Fruit fly (Drosophila melanogaster) whole organism, embryonic: Measurements from ENCODE around the gene Fatp1.

Experiments
- ATbp ChIP-seq: fragments of 200-800 bp; sonication (Bioruptor generic); optimal IDR thresholded peaks from 2 replicates; lab custom pipeline; 2017; ENCODE audit warnings: missing biosample characterization, mild to moderate bottlenecking, missing genetic modification characterization, missing genetic modification reagents
- Ada2b ChIP-seq: fragments of 200-800 bp; sonication (Bioruptor generic); IDR thresholded peaks from 2 replicates; pipeline ENCODE4 v1.3.6; 2022; ENCODE audit warnings: missing biosample characterization, missing genetic modification characterization
- CG10147 ChIP-seq: fragments of 200-800 bp; sonication (Bioruptor generic); optimal IDR thresholded peaks from 2 replicates; lab custom pipeline; 2019; ENCODE audit warnings: missing biosample characterization, mild to moderate bottlenecking, missing genetic modification characterization, moderate library complexity
- CG10366 ChIP-seq: fragments of 200-800 bp; sonication (Bioruptor generic); IDR thresholded peaks from 2 replicates; pipeline ENCODE4 v1.3.6; 2022; ENCODE audit warnings: missing biosample characterization, missing genetic modification characterization
- CG11504 ChIP-seq: fragments of 200-800 bp; sonication (Bioruptor generic); optimal IDR thresholded peaks from 3 replicates; lab custom pipeline; 2019; ENCODE audit warnings: missing biosample characterization, mild to moderate bottlenecking, missing genetic modification characterization, moderate library complexity
- CG14014 ChIP-seq: fragments of 200-800 bp; sonication (Bioruptor generic); IDR thresholded peaks from 2 replicates; pipeline ENCODE4 v1.3.6; 2022; ENCODE audit warnings: missing biosample characterization, missing genetic modification characterization
- CG15269 ChIP-seq: fragments of 200-800 bp; sonication (Bioruptor generic); optimal IDR thresholded peaks from 2 replicates; lab custom pipeline; 2018; ENCODE audit warnings: missing biosample characterization, mild to moderate bottlenecking, missing genetic modification characterization, moderate library complexity
- CG1529 ChIP-seq: fragments of 200-800 bp; sonication (Bioruptor generic); optimal IDR thresholded peaks from 3 replicates; lab custom pipeline; 2018; ENCODE audit warnings: missing biosample characterization, missing genetic modification characterization
- CG15696 ChIP-seq: fragments of 200-800 bp; sonication (Bioruptor generic); optimal IDR thresholded peaks from 2 replicates; lab custom pipeline; 2019; ENCODE audit warnings: missing biosample characterization, mild to moderate bottlenecking, missing genetic modification characterization, moderate library complexity
- CG1602 ChIP-seq: fragments of 200-800 bp; sonication (Bioruptor generic); optimal IDR thresholded peaks from 3 replicates; lab custom pipeline; 2016; ENCODE audit warnings: missing biosample characterization, missing genetic modification characterization
- CG17328 ChIP-seq: fragments of 200-800 bp; sonication (Bioruptor generic); IDR thresholded peaks from 2 replicates; pipeline ENCODE4 v1.3.6; 2022; ENCODE audit warnings: missing biosample characterization, missing genetic modification characterization
- CG18011 ChIP-seq: fragments of 200-800 bp; sonication (Bioruptor generic); optimal IDR thresholded peaks from 2 replicates; lab custom pipeline; 2017; ENCODE audit warnings: missing biosample characterization, missing genetic modification characterization, mild to moderate bottlenecking, moderate library complexity, missing genotype
- CG2120 ChIP-seq: fragments of 200-800 bp; sonication (Bioruptor generic); optimal IDR thresholded peaks from 3 replicates; lab custom pipeline; 2016; ENCODE audit warnings: missing biosample characterization, missing genetic modification characterization
- CG4328 ChIP-seq: fragments of 200-800 bp; sonication (Bioruptor generic); optimal IDR thresholded peaks from 3 replicates; lab custom pipeline; 2017; ENCODE audit warnings: missing biosample characterization, missing genetic modification reagents, missing genetic modification characterization
- CG4617 ChIP-seq: fragments of 200-800 bp; sonication (Bioruptor generic); optimal IDR thresholded peaks from 3 replicates; lab custom pipeline; 2016; ENCODE audit warnings: missing biosample characterization, missing genetic modification characterization, borderline replicate concordance
- CG4730 ChIP-seq: fragments of 200-800 bp; sonication (Bioruptor generic); IDR thresholded peaks from 2 replicates; pipeline ENCODE4 v1.3.6; 2022; ENCODE audit warnings: missing biosample characterization, missing genetic modification characterization
- CG6813 ChIP-seq: fragments of 200-800 bp; sonication (Bioruptor generic); optimal IDR thresholded peaks from 2 replicates; lab custom pipeline; 2017; ENCODE audit warnings: missing biosample characterization, missing genetic modification characterization, mild to moderate bottlenecking, moderate library complexity, missing genetic modification reagents
- CG7745 ChIP-seq: fragments of 200-800 bp; sonication (Bioruptor generic); optimal IDR thresholded peaks from 2 replicates; lab custom pipeline; 2018; ENCODE audit warnings: missing biosample characterization, mild to moderate bottlenecking, missing genetic modification characterization, moderate library complexity
- CG9215 ChIP-seq: fragments of 200-800 bp; sonication (Bioruptor generic); IDR thresholded peaks from 2 replicates; pipeline ENCODE4 v1.3.6; 2022; ENCODE audit warnings: missing biosample characterization, missing genetic modification characterization
- CG9609 ChIP-seq: fragments of 200-800 bp; sonication (Bioruptor generic); optimal IDR thresholded peaks from 3 replicates; lab custom pipeline; 2016; ENCODE audit warnings: missing biosample characterization, missing genetic modification characterization
- MESR4 ChIP-seq: fragments of 200-800 bp; sonication (Bioruptor generic); optimal IDR thresholded peaks from 2 replicates; lab custom pipeline; 2018; ENCODE audit warnings: missing biosample characterization, mild to moderate bottlenecking, missing genetic modification characterization, moderate library complexity
- Nf-YA ChIP-seq: fragments of 200-800 bp; sonication (Bioruptor generic); IDR thresholded peaks from 2 replicates; pipeline ENCODE4 v1.3.6; 2022; ENCODE audit warnings: missing biosample characterization, missing genetic modification characterization
- Spps ChIP-seq: fragments of 200-800 bp; sonication (Bioruptor generic); optimal IDR thresholded peaks from 2 replicates; lab custom pipeline; 2018; ENCODE audit warnings: missing biosample characterization, mild to moderate bottlenecking, missing genetic modification characterization
- abd-A ChIP-seq: fragments of 200-800 bp; sonication (Bioruptor generic); optimal IDR thresholded peaks from 3 replicates; lab custom pipeline; 2019; ENCODE audit warnings: missing biosample characterization, mild to moderate bottlenecking, missing genetic modification characterization, moderate library complexity
- ap ChIP-seq: fragments of 200-800 bp; sonication (Bioruptor generic); IDR thresholded peaks from 2 replicates; pipeline ENCODE4 v1.3.6; 2022; ENCODE audit warnings: missing biosample characterization, missing genetic modification characterization
- ara ChIP-seq: fragments of 200-800 bp; sonication (Bioruptor generic); IDR thresholded peaks from 2 replicates; pipeline ENCODE4 v1.3.6; 2022; ENCODE audit warnings: missing biosample characterization, missing genetic modification characterization
- az2 ChIP-seq: fragments of 200-800 bp; sonication (Bioruptor generic); optimal IDR thresholded peaks from 3 replicates; lab custom pipeline; 2016; ENCODE audit warnings: missing biosample characterization, missing genetic modification characterization
- bbx ChIP-seq: fragments of 200-800 bp; sonication (Bioruptor generic); IDR thresholded peaks from 2 replicates; pipeline ENCODE4 v1.3.6; 2022; ENCODE audit warnings: missing biosample characterization, missing genetic modification characterization; ENCODE audit not compliant: partially characterized antibody
- bigmax ChIP-seq: fragments of 200-800 bp; sonication (Bioruptor generic); optimal IDR thresholded peaks from 2 replicates; lab custom pipeline; 2018; ENCODE audit warnings: missing biosample characterization, mild to moderate bottlenecking, missing genetic modification characterization
- bowl ChIP-seq: fragments of 200-800 bp; sonication (Bioruptor generic); IDR thresholded peaks from 2 replicates; pipeline ENCODE4 v1.3.6; 2022; ENCODE audit warnings: missing biosample characterization, missing genetic modification characterization
- caup ChIP-seq: fragments of 200-800 bp; sonication (Bioruptor generic); optimal IDR thresholded peaks from 3 replicates; lab custom pipeline; 2017; ENCODE audit warnings: missing biosample characterization, mild to moderate bottlenecking, missing genetic modification characterization, moderate library complexity; ENCODE audit not compliant: severe bottlenecking
- crc ChIP-seq: fragments of 200-800 bp; sonication (Bioruptor generic); optimal IDR thresholded peaks from 2 replicates; lab custom pipeline; 2016; ENCODE audit warnings: missing biosample characterization, missing genetic modification characterization
- esg ChIP-seq: fragments of 200-800 bp; sonication (Bioruptor generic); conservative IDR thresholded peaks from 2 replicates; pipeline ENCODE4 v1.3.6; 2022; ENCODE audit warnings: missing biosample characterization, missing genetic modification characterization
- eyg ChIP-seq: fragments of 200-800 bp; sonication (Bioruptor generic); optimal IDR thresholded peaks from 3 replicates; lab custom pipeline; 2016; ENCODE audit warnings: missing biosample characterization, missing genetic modification characterization
- fd102C ChIP-seq: fragments of 200-800 bp; sonication (Bioruptor generic); optimal IDR thresholded peaks from 2 replicates; lab custom pipeline; 2018; ENCODE audit warnings: missing biosample characterization, mild to moderate bottlenecking, missing genetic modification characterization, moderate library complexity
- ftz-f1 ChIP-seq: fragments of 200-800 bp; sonication (Bioruptor generic); optimal IDR thresholded peaks from 2 replicates; lab custom pipeline; 2016; ENCODE audit warnings: missing biosample characterization, missing genetic modification characterization
- gfzf ChIP-seq: fragments of 200-800 bp; sonication (Bioruptor generic); optimal IDR thresholded peaks from 2 replicates; lab custom pipeline; 2016; ENCODE audit warnings: missing biosample characterization, mild to moderate bottlenecking, missing genetic modification characterization, moderate library complexity
- luna ChIP-seq: fragments of 200-800 bp; sonication (Bioruptor generic); optimal IDR thresholded peaks from 2 replicates; lab custom pipeline; 2016; ENCODE audit warnings: missing biosample characterization, missing genetic modification characterization
- org-1 ChIP-seq: fragments of 200-800 bp; sonication (Bioruptor generic); optimal IDR thresholded peaks from 2 replicates; lab custom pipeline; 2017; ENCODE audit warnings: missing biosample characterization, missing genetic modification characterization
- salm ChIP-seq: fragments of 200-800 bp; sonication (Bioruptor generic); optimal IDR thresholded peaks from 2 replicates; lab custom pipeline; 2018; ENCODE audit warnings: missing biosample characterization, mild to moderate bottlenecking, missing genetic modification characterization
- sens-2 ChIP-seq: fragments of 200-800 bp; sonication (Bioruptor generic); IDR thresholded peaks from 2 replicates; pipeline ENCODE4 v1.3.6; 2022; ENCODE audit warnings: missing biosample characterization, missing genetic modification characterization
- shn ChIP-seq: fragments of 200-800 bp; sonication (Bioruptor generic); optimal IDR thresholded peaks from 3 replicates; lab custom pipeline; 2016; ENCODE audit warnings: missing biosample characterization, missing genetic modification characterization
- tap ChIP-seq: fragments of 200-800 bp; optimal IDR thresholded peaks from 3 replicates; lab custom pipeline; 2019; ENCODE audit warnings: missing biosample characterization, mild to moderate bottlenecking, missing genetic modification characterization, moderate library complexity
- tin ChIP-seq: fragments of 200-800 bp; sonication (Bioruptor generic); optimal IDR thresholded peaks from 3 replicates; lab custom pipeline; 2016; ENCODE audit warnings: missing biosample characterization, missing genetic modification characterization
- tio ChIP-seq: fragments of 200-800 bp; sonication (Bioruptor generic); optimal IDR thresholded peaks from 2 replicates; lab custom pipeline; 2017; ENCODE audit warnings: missing biosample characterization, missing genetic modification characterization, inconsistent platforms
- tll ChIP-seq, 2 experiments: fragments of 200-800 bp in 1 of 2; fragments of >200 bp in 1 of 2; sonication (Bioruptor generic) in 1 of 2; optimal IDR thresholded peaks; 2 replicates each; lab custom pipeline; 2017 to 2019; ENCODE audit warnings: missing biosample characterization in 2 of 2, missing genetic modification characterization in 2 of 2, mild to moderate bottlenecking in 1 of 2, moderate library complexity in 1 of 2
- toy ChIP-seq: fragments of 200-800 bp; sonication (Bioruptor generic); IDR thresholded peaks from 2 replicates; pipeline ENCODE4 v1.3.6; 2022; ENCODE audit warnings: missing biosample characterization, missing genetic modification characterization
- trh ChIP-seq: fragments of 200-800 bp; sonication (Bioruptor generic); optimal IDR thresholded peaks from 2 replicates; lab custom pipeline; 2016; ENCODE audit warnings: missing biosample characterization, missing genetic modification characterization
- z ChIP-seq: fragments of 200-800 bp; sonication (Bioruptor generic); IDR thresholded peaks from 3 replicates; pipeline ENCODE4 v1.3.6; 2022; ENCODE audit warnings: missing biosample characterization, missing genetic modification characterization
- zfh2 ChIP-seq: fragments of 200-800 bp; sonication (Bioruptor generic); optimal IDR thresholded peaks from 2 replicates; lab custom pipeline; 2016; ENCODE audit warnings: missing biosample characterization, missing genetic modification characterization

Fatp1 gene

dm6 chr2L:10488484-10489223, 28.4 kb downstream of the Fatp1 start, which contains the start of the genes Cog4 and CG6144 (continued):
- TF ChIP-seq tin (GFP tag; lab: Kevin White, UChicago) (peak; percentile 2), trh (GFP tag; lab: Kevin White, UChicago) (no peak), CG4617 (GFP tag; lab: Kevin White, UChicago) (peak; percentile 55), salm (no peak), caup (GFP tag; lab: Kevin White, UChicago) (no peak), az2 (GFP tag; lab: Kevin White, UChicago) (peak; percentile 9), ap (0 out of 2 replicates have a peak, but pooled peaks have one; percentile 5), Ada2b (GFP tag; lab: Robert Waterston, UW) (peak; percentile 43; the same call in 1 of the 2 replicates), esg (0 out of 2 replicates have a peak, but pooled peaks have one; percentile 7), bowl (GFP tag; lab: Robert Waterston, UW) (no peak), abd-A (tag; lab: Kevin White, UChicago) (no peak), tio (GFP tag; lab: Kevin White, UChicago) (no peak), CG6813 (no peak), CG14014 (GFP tag; lab: Robert Waterston, UW) (peak; percentile 72), CG9609 (GFP tag; lab: Kevin White, UChicago) (no peak), CG10147 (GFP tag; lab: Kevin White, UChicago) (no peak), CG2120 (GFP tag; lab: Kevin White, UChicago) (peak; percentile 54), org-1 (no peak), CG18011 (GFP tag; lab: Kevin White, UChicago) (no peak), CG1529 (GFP tag; lab: Kevin White, UChicago) (no peak), Nf-YA (no peak), bbx (peak; percentile 75), sens-2 (no peak), luna (GFP tag; lab: Kevin White, UChicago) (no peak), toy (GFP tag; lab: Robert Waterston, UW) (no peak), CG10366 (peak; percentile 13; the same call in 1 of the 2 replicates), ara (GFP tag; lab: Robert Waterston, UW) (no peak), tll (GFP tag; optimal IDR thresholded peaks at IDR 0.05; lab: Kevin White, UChicago) (peak in 1 of 2 experiments; percentile 78), ftz-f1 (GFP tag; lab: Kevin White, UChicago) (no peak), CG4730 (GFP tag; lab: Robert Waterston, UW) (no peak), Spps (tag; lab: Kevin White, UChicago) (no peak), shn (GFP tag; lab: Kevin White, UChicago) (no peak), fd102C (GFP tag; lab: Kevin White, UChicago) (no peak), ATbp (no peak), CG1602 (GFP tag; lab: Kevin White, UChicago) (no peak), z (GFP tag; lab: Robert Waterston, UW) (no peak), CG15696 (tag; lab: Kevin White, UChicago) (no peak), bigmax (GFP tag; lab: Kevin White, UChicago) (no peak), CG17328 (GFP tag; lab: Robert Waterston, UW) (no peak), tap (no peak), CG15269 (tag; lab: Kevin White, UChicago) (no peak), zfh2 (GFP tag; lab: Kevin White, UChicago) (peak; percentile 6), CG4328 (GFP tag; lab: Kevin White, UChicago) (no peak), CG9215 (no peak), MESR4 (peak; percentile 31), crc (GFP tag; lab: Kevin White, UChicago) (no peak), eyg (GFP tag; lab: Kevin White, UChicago) (no peak), gfzf (peak; percentile 56), CG7745 (tag; lab: Kevin White, UChicago) (no peak), CG11504 (tag; lab: Kevin White, UChicago) (no peak)
